Fruit fly (Drosophila melanogaster): ENCODE results near the gene eRF3.

Gene eRF3

dm6 chr2L:12465164-12466011 lies 31.1 kb downstream of the eRF3 start (continued):
- TF ChIP-seq maf-S (GFP tag; optimal IDR thresholded peaks at IDR 0.05) (no peak), CG12104 (GFP tag; optimal IDR thresholded peaks at IDR 0.05) (no peak), cwo (GFP tag; optimal IDR thresholded peaks at IDR 0.05) (no peak), Fer3 (tag; optimal IDR thresholded peaks at IDR 0.05) (peak; percentile 11), Spps (tag; optimal IDR thresholded peaks at IDR 0.05) (no peak), CG12391 (tag; optimal IDR thresholded peaks at IDR 0.05) (no peak), tin (GFP tag; optimal IDR thresholded peaks at IDR 0.05) (no peak), Oli (tag; optimal IDR thresholded peaks at IDR 0.05) (no peak), CG12942 (GFP tag; optimal IDR thresholded peaks at IDR 0.05) (no peak), sna (GFP tag; IDR thresholded peaks at IDR 0.05; ENCODE audit: partially characterized antibody) (no peak), vvl (GFP tag; IDR thresholded peaks at IDR 0.05) (no peak), CG3407 (GFP tag; optimal IDR thresholded peaks at IDR 0.05) (peak; percentile 65), PHDP (tag; optimal IDR thresholded peaks at IDR 0.05) (peak; percentile 52), sens-2 (GFP tag; IDR thresholded peaks at IDR 0.05) (no peak), Opbp (GFP tag; IDR thresholded peaks at IDR 0.05; ENCODE audit: partially characterized antibody) (no peak), CG2875 (GFP tag; optimal IDR thresholded peaks at IDR 0.05) (peak; percentile 56), CG10431 (GFP tag; optimal IDR thresholded peaks at IDR 0.05) (no peak), zen (tag; optimal IDR thresholded peaks at IDR 0.05) (no peak), wdn (GFP tag; IDR thresholded peaks at IDR 0.05) (no peak), CG18764 (GFP tag; optimal IDR thresholded peaks at IDR 0.05) (no peak), dysf (GFP tag; IDR thresholded peaks at IDR 0.05) (no peak), CG11560 (tag; IDR thresholded peaks at IDR 0.05) (no peak), Dref (GFP tag; IDR thresholded peaks at IDR 0.05) (no peak), tx (GFP tag; optimal IDR thresholded peaks at IDR 0.05) (no peak), CG10565 (GFP tag; optimal IDR thresholded peaks at IDR 0.05) (no peak), Doc3 (GFP tag; IDR thresholded peaks at IDR 0.05; ENCODE audit: partially characterized antibody) (no peak), MTF-1 (GFP tag; optimal IDR thresholded peaks at IDR 0.05; ENCODE audit: borderline replicate concordance) (peak; percentile 66), Ravus (GFP tag; IDR thresholded peaks at IDR 0.05) (no peak), luna (GFP tag; optimal IDR thresholded peaks at IDR 0.05) (no peak), CG12155 (GFP tag; optimal IDR thresholded peaks at IDR 0.05) (no peak), row (GFP tag; IDR thresholded peaks at IDR 0.05) (no peak), CG7786 (GFP tag; optimal IDR thresholded peaks at IDR 0.05) (no peak), CG7556 (GFP tag; optimal IDR thresholded peaks at IDR 0.05) (no peak), crp (GFP tag; optimal IDR thresholded peaks at IDR 0.05) (no peak), Asciz (GFP tag; optimal IDR thresholded peaks at IDR 0.05) (peak; percentile 51), Meics (GFP tag; optimal IDR thresholded peaks at IDR 0.05) (no peak), amos (GFP tag; IDR thresholded peaks at IDR 0.05; ENCODE audit: partially characterized antibody) (no peak), CG14014 (GFP tag; IDR thresholded peaks at IDR 0.05) (no peak), HLHmδ (GFP tag; optimal IDR thresholded peaks at IDR 0.05) (no peak), Ets65A (GFP tag) (no peak), CG12071 (GFP tag; optimal IDR thresholded peaks at IDR 0.05) (peak; percentile 53), ash1 (GFP tag; optimal IDR thresholded peaks at IDR 0.05) (no peak), unc-4 (GFP tag; IDR thresholded peaks at IDR 0.05; ENCODE audit: partially characterized antibody) (no peak), disco-r (GFP tag; optimal IDR thresholded peaks at IDR 0.05) (no peak), Doc2 (GFP tag; IDR thresholded peaks at IDR 0.05) (no peak), sima (GFP tag; optimal IDR thresholded peaks at IDR 0.05) (no peak), CG6791 (GFP tag; IDR thresholded peaks at IDR 0.05; ENCODE audit: partially characterized antibody) (no peak), CG9876 (GFP tag; optimal IDR thresholded peaks at IDR 0.05) (no peak), mam (GFP tag; optimal IDR thresholded peaks at IDR 0.05) (no peak)

Data from whole organism, embryonic.